Worm (Caenorhabditis elegans): ENCODE measurements around the gene C25E10.11.

DNA sequence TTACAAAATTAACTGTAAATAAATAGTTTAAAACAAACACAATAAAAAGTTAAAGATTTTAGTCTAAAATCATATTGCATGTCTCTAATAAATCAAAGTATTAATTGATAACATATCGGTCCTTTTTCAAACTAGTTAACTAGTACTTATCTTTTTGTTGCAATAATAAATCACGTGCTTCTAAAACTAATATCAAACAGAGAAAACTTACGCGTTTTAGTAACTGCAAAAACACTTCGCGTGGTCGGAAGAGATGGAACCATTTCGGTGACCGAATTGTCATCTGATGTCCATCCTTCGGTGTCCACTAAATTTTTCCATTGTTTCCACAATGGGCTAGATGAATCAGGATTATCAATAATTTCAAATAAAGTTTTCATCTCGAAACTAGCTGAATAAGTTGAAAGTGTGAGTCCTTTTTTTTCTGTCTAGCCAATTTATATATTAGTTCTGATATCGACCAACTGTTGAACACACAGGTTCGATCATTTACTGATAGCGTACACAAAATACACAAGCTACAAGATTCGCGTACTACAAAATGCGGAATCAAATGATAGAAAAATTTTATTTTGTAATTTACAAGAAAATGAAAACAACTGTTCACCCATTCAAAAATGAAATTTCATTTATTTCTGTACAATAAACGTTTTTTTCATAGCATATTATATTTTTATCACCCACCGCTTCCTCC lies 39.9 kb upstream of the C25E10.11 start, which contains the start of gene F21C10.9:
- no peak for TF ChIP-seq zip-5 (tag; optimal IDR thresholded peaks at IDR 0.05)
- TF ChIP-seq pqm-1 (tag; optimal IDR thresholded peaks at IDR 0.05), result no peak
- TF ChIP-seq tbx-7 (tag; optimal IDR thresholded peaks at IDR 0.05), result no peak
- TF ChIP-seq ref-2 (tag; optimal IDR thresholded peaks at IDR 0.05), result no peak
- TF ChIP-seq ama-1 (optimal IDR thresholded peaks at IDR 0.05), result no peak
- no peak for TF ChIP-seq nhr-11 (tag; optimal IDR thresholded peaks at IDR 0.05)
- no peak for TF ChIP-seq nfya-1 (tag; optimal IDR thresholded peaks at IDR 0.05)
- no peak for TF ChIP-seq npax-4 (tag; optimal IDR thresholded peaks at IDR 0.05)
- TF ChIP-seq ceh-2 (tag; optimal IDR thresholded peaks at IDR 0.05), result no peak
- TF ChIP-seq unc-3 (GFP tag; conservative IDR thresholded peaks at IDR 0.05), result no peak
- no peak for TF ChIP-seq unc-3 (tag; optimal IDR thresholded peaks at IDR 0.05)
- no peak for TF ChIP-seq lim-6 (tag; optimal IDR thresholded peaks at IDR 0.05)
- no peak for TF ChIP-seq madf-2 (tag; optimal IDR thresholded peaks at IDR 0.05)
- no peak for TF ChIP-seq dmd-4 (tag; optimal IDR thresholded peaks at IDR 0.05; ENCODE audit: borderline replicate concordance)
- no peak for TF ChIP-seq ceh-18 (tag; optimal IDR thresholded peaks at IDR 0.05)

All from whole organism, late embryonic.